Fruit fly (Drosophila melanogaster): ENCODE measurements around the gene chico.

DNA sequence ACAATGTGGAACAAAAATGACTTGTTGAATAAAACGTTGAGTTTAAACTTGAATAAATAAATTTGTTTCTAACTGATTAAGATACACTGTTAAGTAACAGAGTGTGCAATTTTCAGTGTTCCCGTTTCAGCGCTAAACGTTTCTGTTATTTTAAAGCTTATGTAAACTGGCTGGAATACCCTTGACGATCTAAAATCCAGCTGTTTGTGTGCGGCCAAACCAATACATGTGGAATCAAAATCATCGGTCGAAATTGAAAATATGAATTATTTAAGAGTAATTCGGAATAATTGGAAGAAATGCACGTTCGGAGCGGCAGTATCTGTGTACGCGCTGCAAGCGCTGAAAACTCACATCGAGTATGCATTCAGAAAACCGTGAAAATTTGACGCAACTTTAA is 23.0 kb upstream of the chico start, which contains the start of gene Mulk:
- TF ChIP-seq rn (GFP tag; IDR thresholded peaks at IDR 0.05) (no peak), Snoo (tag; optimal IDR thresholded peaks at IDR 0.05) (no peak), CG13204 (GFP tag; optimal IDR thresholded peaks at IDR 0.05) (no peak), Ets98B (GFP tag; IDR thresholded peaks at IDR 0.05) (no peak), Pif1A (GFP tag; optimal IDR thresholded peaks at IDR 0.05) (no peak), CG9948 (tag; optimal IDR thresholded peaks at IDR 0.05) (no peak), EcR (GFP tag; optimal IDR thresholded peaks at IDR 0.05) (no peak), CG14655 (GFP tag; optimal IDR thresholded peaks at IDR 0.05) (no peak), CG34367 (tag; optimal IDR thresholded peaks at IDR 0.05) (no peak), CG10348 (GFP tag; IDR thresholded peaks at IDR 0.05) (no peak), CG15710 (tag; optimal IDR thresholded peaks at IDR 0.05) (no peak)

Data from whole organism, pupa.